Worm (Caenorhabditis elegans) whole organism, L1 larva: Measurements from ENCODE around the gene hmg-11.

Experiments
- ama-1 ChIP-seq: fragments of 150-350 bp; optimal IDR thresholded peaks from 2 replicates; lab custom pipeline; 2014
- efl-1 ChIP-seq, 4 experiments: fragments of 150-350 bp; optimal IDR thresholded peaks in 3 of 4; peaks in 1 of 4; 1 replicate in 1 of 4; 2 replicates in 3 of 4; lab custom pipeline; 2014; ENCODE audit warnings: missing biosample characterization in 2 of 4, missing genetic modification characterization in 2 of 4, missing genetic modification reagents in 2 of 4
- elt-3 ChIP-seq, 6 experiments: fragments of 150-350 bp in 1 of 6; sonication (generic microtip); optimal IDR thresholded peaks; 2 replicates each; lab custom pipeline; 2017 to 2018; ENCODE audit warnings: missing biosample characterization in 6 of 6, missing genetic modification characterization in 6 of 6, inconsistent platforms in 1 of 6
- fkh-10 ChIP-seq: sonication (generic microtip); optimal IDR thresholded peaks from 2 replicates; lab custom pipeline; 2017; ENCODE audit warnings: missing biosample characterization, missing genetic modification reagents, missing genetic modification characterization
- lin-13 ChIP-seq: fragments of 150-350 bp; optimal IDR thresholded peaks from 2 replicates; lab custom pipeline; 2014; ENCODE audit warnings: missing biosample characterization, missing genetic modification reagents, missing genetic modification characterization
- lin-39 ChIP-seq: fragments of 150-350 bp; optimal IDR thresholded peaks from 2 replicates; lab custom pipeline; 2014; ENCODE audit warnings: missing biosample characterization, missing genetic modification reagents, missing genetic modification characterization
- nhr-237 ChIP-seq: fragments of 150-350 bp; optimal IDR thresholded peaks from 2 replicates; lab custom pipeline; 2014; ENCODE audit warnings: missing biosample characterization, missing genetic modification characterization
- snpc-4 ChIP-seq: fragments of 150-350 bp; optimal IDR thresholded peaks from 2 replicates; lab custom pipeline; 2014; ENCODE audit warnings: missing biosample characterization, missing genetic modification characterization
- zag-1 ChIP-seq: fragments of 150-350 bp; optimal IDR thresholded peaks from 2 replicates; lab custom pipeline; 2014; ENCODE audit warnings: missing biosample characterization, missing genetic modification characterization
- ztf-11 ChIP-seq, 2 experiments: sonication (generic microtip); optimal IDR thresholded peaks; 2 replicates each; lab custom pipeline; 2016 to 2017; ENCODE audit warnings: missing genetic modification characterization in 2 of 2, missing biosample characterization in 1 of 2, missing compliant biosample characterization in 1 of 2
- ztf-4 ChIP-seq: fragments of 150-350 bp; optimal IDR thresholded peaks from 2 replicates; lab custom pipeline; 2014; ENCODE audit warnings: missing biosample characterization, missing genetic modification characterization

DNA sequence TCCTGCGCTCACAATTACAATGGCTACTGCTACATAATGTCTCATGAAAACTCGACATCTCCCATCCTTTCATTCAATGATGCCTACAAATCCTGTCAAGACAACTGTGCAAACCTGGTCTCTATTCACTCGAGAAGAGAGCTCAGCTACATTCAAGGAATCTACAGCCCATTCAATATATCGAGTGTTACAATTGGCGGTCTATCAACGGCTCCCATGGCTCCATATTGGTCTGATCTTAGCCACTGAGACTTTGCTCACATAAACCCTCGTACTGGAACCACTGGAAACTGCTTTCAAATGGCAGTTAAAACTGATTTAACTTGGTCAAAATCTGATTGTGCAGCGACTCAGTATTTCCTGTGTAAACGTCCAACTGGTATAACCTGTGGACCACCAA is 2.6 kb downstream of the hmg-11 start, which contains the start of gene T05A7.3:
- no peak for TF ChIP-seq lin-39 (tag; lab: Kevin White, UChicago)
- no peak for TF ChIP-seq nhr-237 (tag; lab: Kevin White, UChicago)
- TF ChIP-seq efl-1 (optimal IDR thresholded peaks at IDR 0.05; lab: Kevin White, UChicago) = no peak
- no peak for TF ChIP-seq efl-1 (GFP tag; optimal IDR thresholded peaks at IDR 0.05 in 1 of 2; lab: Kevin White, UChicago)
- TF ChIP-seq snpc-4 (tag; lab: Kevin White, UChicago) = no peak
- no peak for TF ChIP-seq elt-3 (tag; optimal IDR thresholded peaks at IDR 0.05; lab: Kevin White, UChicago)
- no peak for TF ChIP-seq zag-1 (tag; lab: Kevin White, UChicago)
- TF ChIP-seq ama-1 (lab: Kevin White, UChicago) = no peak
- TF ChIP-seq fkh-10 (GFP tag; lab: Kevin White, UChicago) = no peak
- TF ChIP-seq ztf-11 (tag; optimal IDR thresholded peaks at IDR 0.05; lab: Kevin White, UChicago) = no peak
- no peak for TF ChIP-seq ztf-4 (tag; lab: Kevin White, UChicago)
- TF ChIP-seq lin-13 (GFP tag; lab: Kevin White, UChicago) = no peak
